Fruit fly (Drosophila melanogaster): ENCODE results near the gene WDR79.
A peak's percentile ranks its signal among the peaks of the same experiment; 100 is the strongest.

The WDR79 gene

DNA sequence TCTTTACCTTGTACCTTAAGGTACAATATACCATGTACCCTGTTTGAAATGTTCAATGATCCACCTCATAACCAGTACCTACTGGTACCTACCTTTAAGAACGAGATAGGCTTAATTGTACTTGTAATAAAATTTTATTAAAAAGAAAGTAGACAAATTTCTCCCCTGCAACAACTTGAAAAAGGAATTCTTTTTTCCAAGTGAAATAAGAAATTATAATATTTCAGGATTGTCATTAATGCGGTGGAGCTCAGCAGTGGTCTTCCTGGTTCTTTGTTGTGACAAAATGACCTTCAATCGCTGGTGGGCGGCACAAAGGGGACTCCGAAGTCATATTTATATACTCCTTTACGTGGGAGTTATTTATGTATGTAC, 28.3 kb downstream of the WDR79 start:
- TF ChIP-seq noc (tag; optimal IDR thresholded peaks at IDR 0.05): no peak

DNA sequence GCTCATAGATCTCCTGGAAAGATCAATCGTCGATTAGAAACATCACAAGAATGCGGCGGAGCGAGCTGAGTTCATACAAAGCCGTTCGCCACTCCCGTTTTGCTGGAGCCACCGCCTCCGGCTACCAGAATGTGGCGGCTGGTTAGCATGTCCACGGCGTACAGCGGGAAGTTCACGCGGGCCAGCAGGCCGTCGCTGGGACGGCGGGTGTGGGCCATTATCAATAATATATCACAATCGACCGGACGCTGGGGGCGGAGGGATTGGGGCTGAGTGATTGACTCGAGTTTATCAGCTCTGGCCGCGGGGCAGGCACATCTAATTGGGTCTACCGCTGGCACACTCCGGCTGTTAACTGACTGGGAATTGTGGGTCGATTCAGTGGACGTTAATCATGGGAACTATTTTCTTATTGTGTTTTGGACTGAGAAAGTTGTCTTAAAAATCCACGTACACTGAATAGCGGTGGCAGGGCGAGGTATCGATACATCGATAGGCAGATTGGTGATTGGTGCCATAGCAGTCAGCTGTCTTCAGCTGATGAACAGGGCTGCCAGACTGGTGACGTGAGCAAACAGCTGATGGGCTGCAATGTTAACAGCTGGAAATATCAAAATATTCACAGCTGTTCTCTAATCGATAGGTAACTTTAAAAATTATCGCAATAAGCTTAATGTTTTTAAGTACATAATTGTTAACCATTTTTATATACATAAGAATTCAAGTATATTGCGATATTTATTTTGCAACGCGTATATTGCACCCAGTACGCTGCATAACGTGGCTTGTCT, 28.9 kb downstream of the WDR79 start, which contains the start of gene CG9175:
CG9175 (minus strand) TSS at position 488 of the 791 bp plus-strand sequence.
- TF ChIP-seq noc (tag; optimal IDR thresholded peaks at IDR 0.05): peak; percentile 56

DNA sequence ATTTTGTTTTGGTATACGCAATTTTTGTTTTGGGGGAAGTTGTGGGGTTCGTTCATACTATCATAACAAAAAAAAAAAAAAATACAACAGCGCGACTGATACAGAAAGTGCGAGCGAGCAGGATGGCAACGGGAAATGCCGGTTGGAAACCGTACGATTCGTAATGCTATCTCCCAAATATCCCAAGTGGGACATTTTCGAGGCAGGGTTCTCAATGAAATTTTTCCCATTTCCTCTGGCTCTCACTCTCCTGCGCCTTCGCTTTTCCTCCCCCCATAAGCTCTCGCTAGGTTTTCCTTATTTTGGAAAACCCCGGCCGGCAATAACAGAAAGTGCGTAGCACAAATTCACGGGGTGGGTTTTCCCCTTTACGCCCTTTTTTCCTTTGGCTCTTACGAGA, 35.3 kb downstream of the WDR79 start:
- TF ChIP-seq noc (tag; optimal IDR thresholded peaks at IDR 0.05): no peak

- TF ChIP-seq noc (tag; optimal IDR thresholded peaks at IDR 0.05): no peak
Measured at dm6 chr2L:6090786-6091716, 36.5 kb downstream of the WDR79 start, which contains the start of gene CG45075. Gene CG45075 (plus strand): TSS chr2L:6091412.

DNA sequence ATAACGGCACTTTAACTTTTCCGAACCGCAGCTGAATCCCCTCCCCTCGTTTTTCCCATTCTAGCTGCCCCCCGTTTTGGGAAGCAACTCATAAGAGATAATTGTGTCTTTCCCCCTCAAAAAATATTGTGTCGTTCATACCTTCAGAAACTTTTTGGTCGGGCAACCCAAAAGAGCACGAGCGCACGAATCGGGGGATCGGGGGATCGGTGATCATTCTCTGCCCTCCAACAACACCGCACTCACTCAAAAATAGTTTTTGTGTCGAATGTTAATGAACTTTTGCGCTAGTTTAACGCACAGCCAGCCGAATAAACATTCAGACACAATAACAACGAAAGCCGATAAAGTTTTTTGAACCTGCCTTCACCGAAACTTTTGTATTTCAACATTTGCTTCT, 37.2 kb downstream of the WDR79 start:
- peak; percentile 22 for TF ChIP-seq noc (tag; optimal IDR thresholded peaks at IDR 0.05)

DNA sequence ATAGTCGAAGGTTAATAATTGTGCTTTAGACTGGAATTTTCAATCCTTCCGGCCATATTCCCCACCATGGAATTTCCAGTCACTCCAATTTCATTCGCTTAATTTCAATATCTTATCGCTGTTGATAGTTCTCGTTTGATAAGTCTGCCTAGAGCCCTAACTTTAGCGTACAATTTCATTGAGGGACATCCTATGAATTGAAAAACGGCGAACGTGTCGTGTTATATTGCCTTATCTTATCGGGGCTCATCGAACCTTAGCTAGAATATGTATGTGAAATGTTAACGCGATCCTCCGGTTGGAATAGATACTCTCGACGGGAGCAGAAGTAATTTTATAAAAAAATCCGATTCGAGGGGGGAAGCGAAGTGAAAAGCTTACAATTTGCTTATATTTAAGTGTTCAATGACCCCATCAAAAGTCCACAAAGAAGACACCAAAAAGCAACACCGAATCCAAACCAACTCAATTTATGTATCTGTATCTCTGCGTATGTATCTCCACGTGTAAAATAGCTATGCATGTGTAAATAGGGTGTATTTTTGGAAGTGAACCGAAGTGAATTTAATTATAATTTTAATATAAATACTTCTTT, 37.9 kb downstream of the WDR79 start:
- no peak for TF ChIP-seq noc (tag; optimal IDR thresholded peaks at IDR 0.05)

DNA sequence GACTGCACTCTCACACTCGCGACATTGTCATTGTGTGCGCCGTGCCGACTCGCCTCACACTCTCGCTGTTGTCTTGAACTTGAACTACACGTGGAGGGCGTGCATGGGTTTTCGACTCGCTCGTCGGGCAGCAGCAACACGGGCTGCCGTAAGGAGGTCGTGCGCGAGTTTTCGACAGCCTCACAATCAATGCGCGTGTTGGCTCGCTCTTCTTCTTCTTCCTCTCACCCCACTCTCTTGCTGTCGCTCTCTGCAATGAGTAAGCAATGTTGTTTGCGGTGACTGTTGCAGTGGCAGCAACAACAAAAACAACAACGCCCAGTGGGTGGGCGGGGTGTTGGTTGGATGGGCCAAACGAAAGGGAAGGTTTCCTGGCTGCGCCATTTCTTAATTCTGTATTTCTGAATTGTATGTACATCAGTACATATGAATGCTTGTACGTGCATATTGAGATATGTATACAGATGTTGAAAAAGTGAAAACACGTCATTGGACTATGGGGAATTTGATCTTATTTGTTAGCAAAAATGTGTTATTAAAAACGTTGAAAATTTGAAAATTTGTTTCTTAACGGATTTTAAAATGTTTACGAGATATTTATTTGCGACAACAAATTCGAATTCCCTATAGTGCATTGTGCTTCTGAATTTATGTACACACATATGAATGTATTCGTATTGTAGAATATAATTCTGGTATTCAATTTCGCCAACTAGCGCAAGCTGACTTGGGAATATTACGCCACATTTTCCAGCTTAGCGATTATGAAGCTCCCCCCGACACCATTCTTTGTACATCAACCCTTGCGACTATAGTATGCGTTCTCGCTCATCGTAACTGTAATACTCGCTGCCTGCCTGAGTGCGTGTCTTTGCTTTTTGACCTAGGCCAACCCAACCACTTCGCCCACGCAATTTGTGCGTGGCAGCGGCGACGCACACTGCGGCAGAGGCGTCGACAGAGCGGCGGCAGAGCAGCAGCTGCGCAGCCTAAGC, 38.9 kb downstream of the WDR79 start:
- TF ChIP-seq noc (tag; optimal IDR thresholded peaks at IDR 0.05): peak; percentile 65

DNA sequence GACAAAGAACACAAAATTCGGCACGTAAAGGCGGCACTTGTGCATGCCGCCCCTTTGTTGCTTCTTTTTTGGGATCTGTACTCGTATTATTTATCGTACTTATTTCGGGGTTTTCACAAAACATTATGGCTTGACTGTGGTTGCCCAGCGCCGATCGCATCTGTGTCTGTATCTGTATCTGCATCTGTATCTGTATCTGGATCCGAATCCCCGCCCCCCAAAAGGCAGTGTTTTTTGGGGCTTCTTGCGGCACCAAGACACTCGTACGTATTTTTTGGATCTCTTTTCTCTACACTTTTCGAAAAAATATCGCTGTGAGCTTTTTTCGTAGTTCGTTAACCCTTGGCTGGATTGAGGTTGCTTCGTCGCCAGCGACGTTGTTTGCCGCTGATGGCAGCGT, 39.9 kb downstream of the WDR79 start:
- TF ChIP-seq noc (tag; optimal IDR thresholded peaks at IDR 0.05): no peak

DNA sequence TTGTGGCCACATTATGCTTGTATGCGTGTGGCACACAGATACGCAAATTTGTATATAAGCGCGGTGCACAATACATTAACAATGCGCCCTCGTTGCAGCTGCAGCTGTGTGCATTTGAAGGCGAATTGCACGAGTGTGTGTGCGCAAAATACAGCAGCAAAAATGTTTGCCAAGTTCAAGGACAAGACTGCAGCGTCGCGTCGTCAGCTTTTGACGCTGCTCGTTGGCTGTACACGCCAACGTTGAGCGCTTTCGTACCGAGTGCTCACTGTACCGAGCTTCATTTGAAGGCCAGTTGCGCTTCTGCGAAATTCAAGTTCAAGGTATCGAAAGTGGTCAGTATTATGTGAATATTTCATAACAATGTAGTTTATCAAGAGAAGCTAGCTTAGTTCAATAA, 40.8 kb downstream of the WDR79 start:
- no peak for TF ChIP-seq noc (tag; optimal IDR thresholded peaks at IDR 0.05)

DNA sequence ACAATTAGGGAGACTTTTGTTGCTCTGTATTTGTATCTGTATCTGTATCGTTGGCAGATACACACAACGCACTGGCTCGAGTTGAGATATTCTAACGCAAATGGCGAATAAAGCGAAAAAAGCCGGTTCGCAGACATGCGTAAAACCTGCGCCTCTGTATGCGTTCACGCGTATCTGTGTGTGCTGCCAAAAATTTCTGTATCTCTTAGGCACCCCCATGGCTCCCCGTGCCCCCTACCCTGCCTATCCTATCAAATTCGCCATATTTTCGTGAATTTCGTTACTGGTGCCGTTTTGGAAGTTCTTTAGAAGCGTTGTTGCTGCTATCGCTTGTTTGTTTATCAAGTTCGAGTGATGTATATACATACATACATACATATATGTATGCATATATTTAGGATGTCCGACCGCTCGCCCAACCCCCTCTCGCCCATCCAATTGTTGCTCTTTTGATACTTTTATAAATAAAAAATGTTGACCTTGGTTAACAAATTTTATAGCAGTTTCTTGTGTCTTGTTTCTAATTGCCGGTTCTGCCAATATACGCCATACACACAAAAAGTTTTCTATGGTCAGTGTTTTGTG, 41.8 kb downstream of the WDR79 start:
- TF ChIP-seq noc (tag; optimal IDR thresholded peaks at IDR 0.05): peak; percentile 58

DNA sequence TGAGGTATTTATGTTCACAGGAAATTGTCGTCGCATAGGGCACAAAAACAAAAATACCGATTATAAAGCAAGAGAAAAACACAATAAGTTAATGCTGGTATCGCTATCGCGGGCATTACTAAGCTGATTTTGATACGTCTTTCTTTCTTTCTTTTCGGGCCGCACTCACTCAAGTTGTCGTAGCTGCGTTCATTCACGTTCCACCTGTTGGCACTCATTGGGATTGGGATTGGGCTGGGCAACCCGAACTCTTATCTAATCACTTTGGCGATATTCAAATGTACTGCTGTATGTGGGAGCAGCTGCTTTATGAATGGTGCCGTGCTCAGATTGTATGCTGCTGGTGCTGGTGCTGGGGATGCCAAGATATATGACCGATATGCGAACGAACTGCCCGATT, 42.9 kb downstream of the WDR79 start:
- TF ChIP-seq noc (tag; optimal IDR thresholded peaks at IDR 0.05): no peak

- TF ChIP-seq noc (tag; optimal IDR thresholded peaks at IDR 0.05): peak; percentile 54
Measured at dm6 chr2L:6082936-6083627, 44.5 kb downstream of the WDR79 start.

- no peak for TF ChIP-seq noc (tag; optimal IDR thresholded peaks at IDR 0.05)
Measured at dm6 chr2L:6082157-6082645, 45.4 kb downstream of the WDR79 start, which contains the start of gene Kr-h1. Gene Kr-h1 (plus strand): TSS chr2L:6082603.
